Fruit fly (Drosophila melanogaster) whole organism, larva: ENCODE measurements around the gene by.
A peak's percentile ranks its signal among the peaks of the same experiment; 100 is the strongest.

Experiments
- noc ChIP-seq: fragments of 200-800 bp; sonication (Bioruptor generic); optimal IDR thresholded peaks from 3 replicates; lab custom pipeline; 2019; ENCODE audit warnings: missing biosample characterization, mild to moderate bottlenecking, missing genetic modification characterization, moderate library complexity

by gene

dm6 chr3R:9493627-9494626 lies 38.9 kb downstream of the by start, which contains the start of gene CG16779:
CG16779 (minus strand) TSS chr3R:9493677.
- peak; percentile 63 for TF ChIP-seq noc (tag; lab: Kevin White, UChicago)

DNA sequence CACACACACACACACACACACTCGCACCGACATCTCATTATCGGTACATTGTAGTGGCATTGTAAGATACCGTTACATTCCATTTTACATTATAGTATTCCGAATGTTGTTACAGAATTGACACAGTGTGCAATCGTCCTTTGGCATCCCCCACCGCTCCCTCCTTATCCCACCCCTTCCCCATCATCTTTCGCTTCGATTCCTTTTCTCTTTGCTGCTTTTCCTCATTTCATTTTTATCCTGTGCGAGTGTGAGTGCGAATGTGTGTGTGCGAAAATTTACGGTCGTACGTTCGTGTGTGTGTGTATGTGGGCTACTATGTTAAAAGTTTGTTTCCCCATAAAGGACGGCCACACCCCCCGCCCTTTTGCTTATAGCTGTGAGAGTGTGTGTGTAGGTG lies 40.7 kb downstream of the by start:
- TF ChIP-seq noc (tag; lab: Kevin White, UChicago) = no peak

dm6 chr3R:9491065-9491567 lies 41.7 kb downstream of the by start:
- no peak for TF ChIP-seq noc (tag; lab: Kevin White, UChicago)

DNA sequence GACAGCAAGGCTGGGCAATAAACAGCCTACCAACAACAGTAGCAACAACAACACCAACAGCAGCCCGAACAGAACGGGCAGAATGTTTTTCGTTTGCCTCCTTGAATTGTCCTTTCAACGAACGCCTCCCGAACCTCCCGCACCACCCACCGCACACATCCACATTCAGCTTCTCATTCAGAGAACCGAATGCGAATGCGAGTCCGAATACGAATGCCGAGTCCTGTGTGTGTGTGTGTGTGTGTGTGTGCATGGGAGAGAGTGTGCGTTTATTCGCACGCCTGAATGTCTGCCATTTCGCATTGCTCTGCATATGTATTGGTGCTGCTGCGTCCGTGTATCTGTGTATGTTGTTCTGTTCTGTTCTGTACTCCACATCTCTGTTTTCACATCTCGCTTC lies 44.3 kb downstream of the by start:
- no peak for TF ChIP-seq noc (tag; lab: Kevin White, UChicago)

- TF ChIP-seq noc (tag; lab: Kevin White, UChicago) = no peak
Measured at dm6 chr3R:9487961-9488360, 44.9 kb downstream of the by start.

DNA sequence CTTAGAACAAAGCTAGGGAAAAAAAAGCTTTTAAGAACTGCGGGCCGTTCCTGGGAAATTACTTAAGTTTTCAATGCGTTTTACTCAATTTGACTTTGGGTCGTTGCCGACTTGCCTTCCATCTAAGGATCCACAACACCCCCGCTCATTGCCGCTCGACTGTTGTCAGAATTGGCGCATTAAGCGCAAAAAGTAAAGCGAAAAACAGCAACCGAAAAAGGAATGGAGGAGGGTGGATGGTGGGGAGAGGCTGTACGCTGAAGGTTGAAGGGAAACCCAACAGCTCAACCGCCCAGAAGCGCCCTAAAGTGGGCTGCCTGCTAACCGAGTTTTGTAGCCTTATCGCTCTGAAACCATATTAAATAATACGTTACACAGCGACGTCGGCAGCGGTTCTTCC lies 45.2 kb downstream of the by start:
- TF ChIP-seq noc (tag; lab: Kevin White, UChicago) = no peak

- TF ChIP-seq noc (tag; lab: Kevin White, UChicago) = no peak
Measured at dm6 chr3R:9480396-9480795, 52.4 kb downstream of the by start.
